Fruit fly (Drosophila melanogaster): Measurements from ENCODE around the gene lin-28.
A peak's percentile ranks its signal among the peaks of the same experiment; 100 is the strongest.

lin-28 gene

DNA sequence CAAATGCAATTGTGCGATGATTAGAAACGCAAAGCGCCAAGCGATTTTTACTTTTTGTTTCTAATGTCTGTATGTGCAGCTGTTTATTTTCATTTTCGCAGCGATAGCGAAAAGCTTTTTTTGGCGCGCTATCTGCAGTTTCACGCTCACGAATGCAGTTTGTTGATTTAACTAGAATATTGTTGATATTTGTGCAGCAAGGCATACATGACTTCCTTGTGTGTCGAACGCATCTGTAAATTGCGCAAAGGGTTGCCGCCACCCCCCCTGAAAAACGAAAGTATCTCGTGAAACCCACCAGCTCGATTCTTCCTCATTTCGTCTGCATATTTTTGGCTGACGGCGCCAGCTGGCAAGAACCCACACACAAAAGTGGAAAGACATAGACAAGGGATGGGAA lies 12.9 kb upstream of the lin-28 start:
- TF ChIP-seq Gug (GFP tag; IDR thresholded peaks at IDR 0.05) (no peak), eg (GFP tag; IDR thresholded peaks at IDR 0.05) (0 out of 3 replicates have a peak, but pooled peaks have one; percentile 22), CG32006 (GFP tag; optimal IDR thresholded peaks at IDR 0.05) (no peak), CG8319 (GFP tag; optimal IDR thresholded peaks at IDR 0.05) (no peak), achi (GFP tag; optimal IDR thresholded peaks at IDR 0.05) (no peak), spab (GFP tag; optimal IDR thresholded peaks at IDR 0.05) (no peak)

DNA sequence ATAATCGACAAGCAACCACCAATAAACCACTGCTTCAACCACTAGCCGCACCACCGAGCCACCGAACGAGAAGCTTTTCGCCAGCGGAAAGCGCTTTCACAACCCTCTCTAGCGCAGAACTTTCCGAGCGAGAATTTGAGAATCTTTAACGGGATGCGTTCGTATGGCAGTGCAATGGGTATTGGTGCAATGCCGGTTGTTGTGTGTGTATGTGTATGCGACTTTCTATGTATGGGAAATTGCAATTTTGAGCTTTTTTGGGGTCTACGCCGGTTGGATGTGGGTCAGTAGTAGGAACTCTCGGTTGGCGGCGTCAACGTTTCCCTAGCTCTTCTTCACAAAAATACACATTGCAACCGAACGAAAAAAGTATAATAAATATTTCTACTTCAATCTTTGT lies 11.6 kb upstream of the lin-28 start:
- TF ChIP-seq esn (GFP tag; optimal IDR thresholded peaks at IDR 0.05): no peak
- TF ChIP-seq Hr4 (GFP tag; optimal IDR thresholded peaks at IDR 0.05): no peak
- TF ChIP-seq CG10631 (GFP tag; optimal IDR thresholded peaks at IDR 0.05): no peak
- no peak for TF ChIP-seq CG11762 (GFP tag; optimal IDR thresholded peaks at IDR 0.05; ENCODE audit: insufficient read depth)
- TF ChIP-seq fkh (GFP tag; optimal IDR thresholded peaks at IDR 0.05): no peak
- no peak for TF ChIP-seq CG15336 (GFP tag; IDR thresholded peaks at IDR 0.05)
- no peak for TF ChIP-seq CG3032 (tag; optimal IDR thresholded peaks at IDR 0.05)
- no peak for TF ChIP-seq CG6276 (GFP tag; optimal IDR thresholded peaks at IDR 0.05)
- TF ChIP-seq Sox15 (GFP tag; optimal IDR thresholded peaks at IDR 0.05): no peak
- TF ChIP-seq lz (GFP tag; optimal IDR thresholded peaks at IDR 0.05): no peak
- TF ChIP-seq CG11902 (GFP tag; optimal IDR thresholded peaks at IDR 0.05): no peak
- TF ChIP-seq CG1621 (tag; optimal IDR thresholded peaks at IDR 0.05): no peak
- no peak for TF ChIP-seq CG6163 (GFP tag; IDR thresholded peaks at IDR 0.05)
- no peak for TF ChIP-seq CG31627 (GFP tag; optimal IDR thresholded peaks at IDR 0.05)
- TF ChIP-seq Hr38 (GFP tag; optimal IDR thresholded peaks at IDR 0.05): no peak
- no peak for TF ChIP-seq CG32006 (GFP tag; optimal IDR thresholded peaks at IDR 0.05)

DNA sequence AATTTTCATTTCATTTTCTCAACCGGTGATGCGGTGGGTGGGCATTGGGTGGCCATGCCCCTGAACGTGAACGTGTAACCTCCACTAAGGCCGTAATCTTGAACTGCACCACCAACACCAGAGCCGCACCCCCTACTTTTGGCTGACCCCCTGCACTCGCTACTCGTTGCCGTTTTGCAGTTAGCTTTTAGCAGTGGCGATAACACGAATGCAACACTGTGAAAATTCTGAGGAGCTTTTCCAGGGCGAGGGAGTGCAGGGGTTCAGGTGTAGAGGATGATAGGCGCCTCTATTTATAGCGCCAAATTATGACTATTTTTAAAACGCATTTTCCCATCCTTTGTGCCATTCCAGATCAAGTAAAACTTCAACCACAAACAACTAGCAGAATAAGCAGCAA lies 10.7 kb upstream of the lin-28 start:
- TF ChIP-seq CG3032 (tag; optimal IDR thresholded peaks at IDR 0.05) (no peak), esn (GFP tag; optimal IDR thresholded peaks at IDR 0.05) (no peak), CG16779 (tag; optimal IDR thresholded peaks at IDR 0.05) (no peak), Gug (GFP tag; IDR thresholded peaks at IDR 0.05) (no peak), spab (GFP tag; optimal IDR thresholded peaks at IDR 0.05) (no peak)

dm6 chr3L:5654955-5655750 lies 672 bp downstream of the lin-28 start:
- TF ChIP-seq Smox (GFP tag; optimal IDR thresholded peaks at IDR 0.05): no peak
- TF ChIP-seq cyc (GFP tag; optimal IDR thresholded peaks at IDR 0.05): no peak
- TF ChIP-seq CG15336 (GFP tag; IDR thresholded peaks at IDR 0.05): no peak
- no peak for TF ChIP-seq Hr4 (GFP tag; optimal IDR thresholded peaks at IDR 0.05)
- no peak for TF ChIP-seq fd85E (GFP tag; optimal IDR thresholded peaks at IDR 0.05)
- peak; percentile 42 for TF ChIP-seq svp (GFP tag)
- TF ChIP-seq Ets21C (GFP tag; optimal IDR thresholded peaks at IDR 0.05): no peak

DNA sequence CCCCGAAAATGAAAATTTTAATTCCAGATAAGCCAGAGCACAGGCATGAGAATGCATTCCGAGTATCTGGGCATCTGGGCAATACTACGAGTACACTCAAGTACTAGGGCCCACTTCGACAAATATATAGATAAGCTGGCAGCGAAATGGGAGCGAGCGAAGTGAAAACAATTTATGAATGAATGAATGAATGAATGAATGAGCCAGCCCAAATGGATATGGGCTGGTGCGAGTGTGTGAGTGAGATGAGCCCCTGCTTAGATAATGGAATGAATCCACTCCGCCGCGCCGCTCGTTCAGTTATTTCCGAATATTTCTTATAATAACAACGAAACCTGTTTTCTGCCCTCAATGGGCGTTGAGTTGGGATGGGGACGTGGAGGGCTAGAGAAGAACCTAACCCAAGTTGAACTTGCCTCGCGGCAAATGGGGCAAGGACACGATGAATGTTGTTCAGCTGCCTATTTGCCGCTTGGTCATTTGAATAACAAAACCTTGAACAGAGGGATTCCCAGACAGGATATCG lies 1.3 kb downstream of the lin-28 start:
- no peak for TF ChIP-seq Hr39 (GFP tag; optimal IDR thresholded peaks at IDR 0.05)
- TF ChIP-seq topi (GFP tag; optimal IDR thresholded peaks at IDR 0.05): no peak
- TF ChIP-seq Eip78C (GFP tag): no peak
- TF ChIP-seq svp (GFP tag): peak; percentile 3
- no peak for TF ChIP-seq CG8632 (GFP tag; optimal IDR thresholded peaks at IDR 0.05)
